Fruit fly (Drosophila melanogaster) whole organism, prepupa: ENCODE data around the gene HUWE1.
A peak's percentile ranks its signal among the peaks of the same experiment; 100 is the strongest.

ENCODE experiments used
- Blimp-1 ChIP-seq: fragments of 200-800 bp; sonication (Bioruptor generic); optimal IDR thresholded peaks from 3 replicates; lab custom pipeline; 2017; ENCODE audit warnings: missing biosample characterization, missing genetic modification characterization, mild to moderate bottlenecking, moderate library complexity, missing genetic modification reagents
- CG10631 ChIP-seq: fragments of 200-800 bp; sonication (Bioruptor generic); optimal IDR thresholded peaks from 2 replicates; lab custom pipeline; 2016; ENCODE audit warnings: missing biosample characterization, missing genetic modification characterization
- CG10669 ChIP-seq: fragments of 200-800 bp; sonication (Bioruptor generic); optimal IDR thresholded peaks from 3 replicates; lab custom pipeline; 2018; ENCODE audit warnings: missing biosample characterization, mild to moderate bottlenecking, missing genetic modification characterization, moderate library complexity
- CG11762 ChIP-seq: fragments of 200-800 bp; sonication (Bioruptor generic); optimal IDR thresholded peaks from 3 replicates; lab custom pipeline; 2016; ENCODE audit warnings: missing biosample characterization, missing genetic modification characterization; ENCODE audit not compliant: insufficient read depth
- CG16779 ChIP-seq: fragments of 200-800 bp; sonication (Bioruptor generic); optimal IDR thresholded peaks from 3 replicates; lab custom pipeline; 2017; ENCODE audit warnings: missing biosample characterization, mild to moderate bottlenecking, missing genetic modification characterization
- CG3032 ChIP-seq: fragments of 200-800 bp; optimal IDR thresholded peaks from 2 replicates; lab custom pipeline; 2019; ENCODE audit warnings: missing biosample characterization, mild to moderate bottlenecking, missing genetic modification characterization, moderate library complexity
- CG3919 ChIP-seq: fragments of 200-800 bp; sonication (Bioruptor generic); optimal IDR thresholded peaks from 3 replicates; lab custom pipeline; 2016; ENCODE audit warnings: missing biosample characterization, missing genetic modification characterization
- CG4318 ChIP-seq: fragments of 200-800 bp; sonication (Bioruptor generic); optimal IDR thresholded peaks from 3 replicates; lab custom pipeline; 2017; ENCODE audit warnings: missing biosample characterization, mild to moderate bottlenecking, missing genetic modification characterization
- CG6163 ChIP-seq: fragments of 200-800 bp; sonication (Bioruptor generic); IDR thresholded peaks from 3 replicates; pipeline ENCODE4 v1.3.6; 2022; ENCODE audit warnings: missing biosample characterization, missing genetic modification characterization
- CG6792 ChIP-seq: fragments of 200-800 bp; sonication (Bioruptor generic); optimal IDR thresholded peaks from 3 replicates; lab custom pipeline; 2016; ENCODE audit warnings: missing biosample characterization, missing genetic modification characterization
- CG6808 ChIP-seq: fragments of 200-800 bp; sonication (Bioruptor generic); optimal IDR thresholded peaks from 3 replicates; lab custom pipeline; 2017; ENCODE audit warnings: missing biosample characterization, missing genetic modification characterization, mild to moderate bottlenecking, moderate library complexity, missing genetic modification reagents
- CG6854 ChIP-seq: fragments of 200-800 bp; sonication (Bioruptor generic); optimal IDR thresholded peaks from 2 replicates; lab custom pipeline; 2017; ENCODE audit warnings: missing biosample characterization, mild to moderate bottlenecking, missing genetic modification characterization
- CG7368 ChIP-seq: fragments of 200-800 bp; sonication (Bioruptor generic); optimal IDR thresholded peaks from 3 replicates; lab custom pipeline; 2016; ENCODE audit warnings: missing biosample characterization, missing genetic modification characterization
- CG8119 ChIP-seq: fragments of 200-800 bp; sonication (Bioruptor generic); IDR thresholded peaks from 3 replicates; pipeline ENCODE4 v1.3.6; 2022; ENCODE audit warnings: missing biosample characterization, missing genetic modification characterization
- CG8319 ChIP-seq: fragments of 200-800 bp; sonication (Bioruptor generic); optimal IDR thresholded peaks from 3 replicates; lab custom pipeline; 2016; ENCODE audit warnings: missing biosample characterization, missing genetic modification characterization
- CG8632 ChIP-seq: fragments of 200-800 bp; sonication (Bioruptor generic); optimal IDR thresholded peaks from 3 replicates; lab custom pipeline; 2016; ENCODE audit warnings: missing biosample characterization, missing genetic modification characterization
- Eip78C ChIP-seq: fragments of 200-800 bp; sonication (Bioruptor generic); peaks from one replicate; lab custom pipeline; 2016; ENCODE audit warnings: missing biosample characterization, missing genetic modification characterization
- Ets96B ChIP-seq: fragments of 200-800 bp; optimal IDR thresholded peaks from 2 replicates; lab custom pipeline; 2019; ENCODE audit warnings: missing biosample characterization, mild to moderate bottlenecking, missing genetic modification characterization, moderate library complexity
- Hr38 ChIP-seq: sonication (Bioruptor generic); optimal IDR thresholded peaks from 2 replicates; lab custom pipeline; 2016; ENCODE audit warnings: missing biosample characterization, missing genetic modification characterization
- Hr39 ChIP-seq: fragments of 200-800 bp; sonication (Bioruptor generic); optimal IDR thresholded peaks from 2 replicates; lab custom pipeline; 2016; ENCODE audit warnings: missing biosample characterization, missing genetic modification characterization
- Hr4 ChIP-seq: fragments of 200-800 bp; sonication (Bioruptor generic); optimal IDR thresholded peaks from 3 replicates; lab custom pipeline; 2016; ENCODE audit warnings: missing biosample characterization, missing genetic modification characterization
- OdsH ChIP-seq: fragments of 200-800 bp; sonication (Bioruptor generic); optimal IDR thresholded peaks from 3 replicates; lab custom pipeline; 2016; ENCODE audit warnings: missing biosample characterization, missing genetic modification characterization
- Smox ChIP-seq: fragments of 200-800 bp; sonication (Bioruptor generic); optimal IDR thresholded peaks from 3 replicates; lab custom pipeline; 2016; ENCODE audit warnings: missing biosample characterization, missing genetic modification characterization
- Sox14 ChIP-seq: fragments of 200-800 bp; sonication (Bioruptor generic); optimal IDR thresholded peaks from 3 replicates; lab custom pipeline; 2016; ENCODE audit warnings: missing biosample characterization, missing genetic modification characterization
- Sox15 ChIP-seq: fragments of 200-800 bp; sonication (Bioruptor generic); optimal IDR thresholded peaks from 3 replicates; lab custom pipeline; 2016; ENCODE audit warnings: missing biosample characterization, missing genetic modification characterization
- acj6 ChIP-seq: fragments of 200-800 bp; sonication (Bioruptor generic); optimal IDR thresholded peaks from 3 replicates; lab custom pipeline; 2016; ENCODE audit warnings: missing biosample characterization, missing genetic modification characterization
- cyc ChIP-seq: fragments of 200-800 bp; sonication (Bioruptor generic); optimal IDR thresholded peaks from 3 replicates; lab custom pipeline; 2016; ENCODE audit warnings: missing biosample characterization, missing genetic modification characterization
- dac ChIP-seq: fragments of 200-800 bp; sonication (Bioruptor generic); optimal IDR thresholded peaks from 2 replicates; lab custom pipeline; 2017; ENCODE audit warnings: missing biosample characterization, mild to moderate bottlenecking, missing genetic modification characterization
- dsx ChIP-seq: fragments of 200-800 bp; optimal IDR thresholded peaks from 3 replicates; lab custom pipeline; 2019; ENCODE audit warnings: missing biosample characterization, mild to moderate bottlenecking, missing genetic modification characterization, moderate library complexity; ENCODE audit not compliant: poor library complexity, severe bottlenecking
- esn ChIP-seq: fragments of 200-800 bp; sonication (Bioruptor generic); optimal IDR thresholded peaks from 2 replicates; lab custom pipeline; 2016; ENCODE audit warnings: missing biosample characterization, mild to moderate bottlenecking, missing genetic modification characterization, moderate library complexity
- fkh ChIP-seq: fragments of 200-800 bp; sonication (Bioruptor generic); optimal IDR thresholded peaks from 3 replicates; lab custom pipeline; 2017; ENCODE audit warnings: missing biosample characterization, mild to moderate bottlenecking, missing genetic modification characterization, moderate library complexity
- net ChIP-seq: fragments of 200-800 bp; sonication (Bioruptor generic); optimal IDR thresholded peaks from 3 replicates; lab custom pipeline; 2016; ENCODE audit warnings: missing biosample characterization, missing genetic modification characterization
- pdm3 ChIP-seq: fragments of 200-800 bp; sonication (Bioruptor generic); optimal IDR thresholded peaks from 3 replicates; lab custom pipeline; 2016; ENCODE audit warnings: missing biosample characterization, missing genetic modification characterization
- ss ChIP-seq, 2 experiments: fragments of 200-800 bp; sonication (Bioruptor generic); optimal IDR thresholded peaks; 2 replicates in 1 of 2; 3 replicates in 1 of 2; lab custom pipeline; 2017 to 2018; ENCODE audit warnings: mild to moderate bottlenecking in 2 of 2, missing biosample characterization in 2 of 2, missing genetic modification characterization in 2 of 2, moderate library complexity in 1 of 2
- topi ChIP-seq: fragments of 200-800 bp; sonication (Bioruptor generic); optimal IDR thresholded peaks from 3 replicates; lab custom pipeline; 2016; ENCODE audit warnings: missing biosample characterization, missing genetic modification characterization

The HUWE1 gene

dm6 chrX:15746682-15747196 lies 34.3 kb downstream of the HUWE1 start:
- no peak for TF ChIP-seq cyc
- no peak for TF ChIP-seq OdsH (GFP tag; lab: Kevin White, UChicago)
- no peak for TF ChIP-seq Sox15 (GFP tag; lab: Kevin White, UChicago)
- no peak for TF ChIP-seq Sox14 (GFP tag; lab: Kevin White, UChicago)
- no peak for TF ChIP-seq Ets96B (tag; lab: Kevin White, UChicago)
- no peak for TF ChIP-seq Smox (GFP tag; lab: Kevin White, UChicago)
- TF ChIP-seq CG8119 (GFP tag; lab: Robert Waterston, UW), result no peak
- no peak for TF ChIP-seq CG6792 (GFP tag; lab: Kevin White, UChicago)
- no peak for TF ChIP-seq CG6854 (GFP tag; lab: Kevin White, UChicago)
- no peak for TF ChIP-seq Hr4 (GFP tag; lab: Kevin White, UChicago)
- no peak for TF ChIP-seq CG11762 (GFP tag; lab: Kevin White, UChicago)
- no peak for TF ChIP-seq acj6 (GFP tag; lab: Kevin White, UChicago)
- no peak for TF ChIP-seq CG10631 (GFP tag; lab: Kevin White, UChicago)
- no peak for TF ChIP-seq Hr38
- TF ChIP-seq esn, result no peak
- no peak for TF ChIP-seq CG8319
- no peak for TF ChIP-seq CG3919 (GFP tag; lab: Kevin White, UChicago)
- TF ChIP-seq ss (GFP tag; optimal IDR thresholded peaks at IDR 0.05; lab: Kevin White, UChicago), result no peak

DNA sequence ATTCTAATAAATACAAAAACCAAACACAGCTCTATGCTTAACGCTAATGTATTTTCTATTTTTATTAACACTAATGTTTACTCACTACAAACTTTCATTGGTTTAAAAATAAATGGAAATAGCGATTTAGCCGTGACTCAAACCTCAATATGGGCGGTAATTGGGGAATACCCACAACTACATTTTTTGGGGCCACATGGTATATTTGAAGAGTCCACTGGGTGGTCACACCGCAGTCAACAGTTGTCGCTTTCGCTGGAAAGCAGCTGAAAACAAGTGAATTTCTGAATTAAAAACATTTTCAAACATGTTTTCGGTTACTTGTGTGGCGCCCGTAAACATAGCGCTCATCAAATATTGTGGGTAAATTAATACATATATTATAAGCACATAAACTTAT lies 36.5 kb downstream of the HUWE1 start, which contains the start of gene Mvd:
Mvd (plus strand) TSS at position 222 of the 400 bp plus-strand sequence.
- no peak for TF ChIP-seq CG6854 (GFP tag; lab: Kevin White, UChicago)
- no peak for TF ChIP-seq acj6 (GFP tag; lab: Kevin White, UChicago)
- TF ChIP-seq CG3919 (GFP tag; lab: Kevin White, UChicago), result no peak
- no peak for TF ChIP-seq Hr39
- peak; percentile 6 for TF ChIP-seq CG3032
- TF ChIP-seq fkh (GFP tag; lab: Kevin White, UChicago), result peak; percentile 90
- TF ChIP-seq Blimp-1 (GFP tag; lab: Kevin White, UChicago), result peak; percentile 65
- peak; percentile 64 for TF ChIP-seq Eip78C
- TF ChIP-seq, all 60 proteins: peak for 4

DNA sequence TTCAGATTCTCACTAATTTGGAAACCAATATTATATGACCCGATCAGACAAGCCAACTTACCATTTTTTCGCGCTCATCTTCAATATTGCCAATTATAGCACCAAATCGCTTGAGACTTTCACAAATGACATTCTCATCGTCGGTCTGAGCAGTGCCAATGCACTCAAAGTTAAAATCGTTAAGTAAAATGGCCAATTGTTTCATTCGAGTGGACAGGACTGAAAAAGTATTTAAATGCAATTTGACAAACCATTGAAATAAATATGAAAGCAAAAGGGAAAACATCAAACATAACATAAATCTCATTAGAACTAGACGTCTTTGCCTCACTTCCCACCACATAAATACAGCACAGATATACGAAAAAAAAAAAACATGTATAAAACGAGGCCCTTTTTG lies 43.6 kb downstream of the HUWE1 start, which contains the start of gene CG8260:
CG8260 (plus strand) TSS at position 301 of the 400 bp plus-strand sequence.
- no peak for TF ChIP-seq CG6854 (GFP tag; lab: Kevin White, UChicago)
- no peak for TF ChIP-seq ss (GFP tag; optimal IDR thresholded peaks at IDR 0.05; lab: Kevin White, UChicago)
- no peak for TF ChIP-seq CG7368 (GFP tag; lab: Kevin White, UChicago)
- TF ChIP-seq dac, result no peak
- TF ChIP-seq OdsH (GFP tag; lab: Kevin White, UChicago), result no peak
- TF ChIP-seq CG16779 (tag; lab: Kevin White, UChicago), result no peak
- no peak for TF ChIP-seq dsx (GFP tag; lab: Kevin White, UChicago)
- no peak for TF ChIP-seq Blimp-1 (GFP tag; lab: Kevin White, UChicago)
- no peak for TF ChIP-seq Hr38
- TF ChIP-seq CG10669 (GFP tag; lab: Kevin White, UChicago), result no peak
- TF ChIP-seq net, result no peak
- TF ChIP-seq CG6792 (GFP tag; lab: Kevin White, UChicago), result no peak
- TF ChIP-seq CG6163 (GFP tag; lab: Robert Waterston, UW), result no peak
- TF ChIP-seq CG6808 (GFP tag; lab: Kevin White, UChicago), result no peak
- TF ChIP-seq pdm3 (GFP tag; lab: Kevin White, UChicago), result no peak
- TF ChIP-seq topi (GFP tag; lab: Kevin White, UChicago), result no peak
- no peak for TF ChIP-seq CG8632
- no peak for TF ChIP-seq CG4318 (GFP tag; lab: Kevin White, UChicago)
- no peak for TF ChIP-seq CG8319
